Fruit fly (Drosophila melanogaster) whole organism, wandering third instar larva: ENCODE measurements around the gene klar.

Experiments
- Abd-B ChIP-seq: fragments of >200 bp; optimal IDR thresholded peaks from 2 replicates; lab custom pipeline; 2017; ENCODE audit warnings: missing biosample characterization, missing genetic modification characterization
- CG32264 ChIP-seq: fragments of 200-800 bp; sonication (Bioruptor generic); optimal IDR thresholded peaks from 2 replicates; lab custom pipeline; 2016; ENCODE audit warnings: missing biosample characterization, missing genetic modification characterization
- CG9705 ChIP-seq: fragments of 200-800 bp; sonication (Bioruptor generic); optimal IDR thresholded peaks from 2 replicates; lab custom pipeline; 2018; ENCODE audit warnings: missing biosample characterization, mild to moderate bottlenecking, missing genetic modification characterization
- CrebA ChIP-seq: fragments of 200-800 bp; sonication (Bioruptor generic); optimal IDR thresholded peaks from 2 replicates; lab custom pipeline; 2016; ENCODE audit warnings: missing biosample characterization, mild to moderate bottlenecking, missing genetic modification characterization, borderline replicate concordance
- Dfd ChIP-seq: fragments of >200 bp; optimal IDR thresholded peaks from 2 replicates; lab custom pipeline; 2017; ENCODE audit warnings: missing biosample characterization, missing genetic modification characterization
- GATAd ChIP-seq: sonication (Bioruptor generic); optimal IDR thresholded peaks from 2 replicates; lab custom pipeline; 2016; ENCODE audit warnings: missing biosample characterization, missing genetic modification characterization
- HLH106 ChIP-seq: fragments of 200-800 bp; optimal IDR thresholded peaks from 3 replicates; lab custom pipeline; 2019; ENCODE audit warnings: missing biosample characterization, mild to moderate bottlenecking, missing genetic modification characterization, moderate library complexity
- Hnf4 ChIP-seq: fragments of 200-800 bp; sonication (Bioruptor generic); optimal IDR thresholded peaks from 2 replicates; lab custom pipeline; 2016; ENCODE audit warnings: missing biosample characterization, mild to moderate bottlenecking, missing genetic modification characterization
- Hr78 ChIP-seq: fragments of >200 bp; optimal IDR thresholded peaks from 2 replicates; lab custom pipeline; 2017; ENCODE audit warnings: missing biosample characterization, missing genetic modification characterization
- Jra ChIP-seq: sonication (Bioruptor generic); optimal IDR thresholded peaks from 2 replicates; lab custom pipeline; 2016; ENCODE audit warnings: missing biosample characterization, missing genetic modification characterization
- Mio ChIP-seq: sonication (Bioruptor generic); optimal IDR thresholded peaks from 2 replicates; lab custom pipeline; 2016; ENCODE audit warnings: missing biosample characterization, missing genetic modification characterization
- Myc ChIP-seq: fragments of >200 bp; optimal IDR thresholded peaks from 2 replicates; lab custom pipeline; 2017
- OdsH ChIP-seq: fragments of 200-800 bp; sonication (Bioruptor generic); optimal IDR thresholded peaks from 2 replicates; lab custom pipeline; 2016; ENCODE audit warnings: missing biosample characterization, mild to moderate bottlenecking, missing genetic modification characterization
- Rel ChIP-seq, 2 experiments: fragments of 200-800 bp; sonication (Bioruptor generic) in 1 of 2; optimal IDR thresholded peaks; 2 replicates in 1 of 2; 3 replicates in 1 of 2; lab custom pipeline; 2016 to 2019; ENCODE audit warnings: mild to moderate bottlenecking in 2 of 2, missing biosample characterization in 2 of 2, missing genetic modification characterization in 2 of 2, moderate library complexity in 1 of 2
- Sp1 ChIP-seq: fragments of 200-800 bp; sonication (Bioruptor generic); optimal IDR thresholded peaks from 3 replicates; lab custom pipeline; 2019; ENCODE audit warnings: missing biosample characterization, mild to moderate bottlenecking, missing genetic modification characterization, moderate library complexity
- Vsx2 ChIP-seq: fragments of 200-300, 225-300 bp; sonication (Bioruptor generic); optimal IDR thresholded peaks from 2 replicates; lab custom pipeline; 2018; ENCODE audit warnings: missing biosample characterization, missing genetic modification characterization; ENCODE audit not compliant: partially characterized antibody
- br ChIP-seq: fragments of 200-800 bp; sonication (Bioruptor generic); optimal IDR thresholded peaks from 2 replicates; lab custom pipeline; 2016; ENCODE audit warnings: missing biosample characterization, missing genetic modification characterization
- brk ChIP-seq: fragments of 200-800 bp; sonication (Bioruptor generic); optimal IDR thresholded peaks from 2 replicates; lab custom pipeline; 2016; ENCODE audit warnings: missing biosample characterization, mild to moderate bottlenecking, missing genetic modification characterization
- dl ChIP-seq, 2 experiments: fragments of 175-275, 200-275 bp in 1 of 2; fragments of 200-275 bp in 1 of 2; sonication (Bioruptor generic); optimal IDR thresholded peaks; lab custom pipeline; 2018; ENCODE audit warnings: mild to moderate bottlenecking in 2 of 2, missing biosample characterization in 2 of 2, missing genetic modification characterization in 2 of 2, moderate library complexity in 2 of 2; ENCODE audit not compliant: partially characterized antibody in 2 of 2, insufficient read depth in 1 of 2
- dmrt93B ChIP-seq: fragments of 200-800 bp; sonication (Bioruptor generic); optimal IDR thresholded peaks from 2 replicates; lab custom pipeline; 2018; ENCODE audit warnings: missing biosample characterization, mild to moderate bottlenecking, missing genetic modification characterization
- dsf ChIP-seq: sonication (Bioruptor generic); optimal IDR thresholded peaks from 2 replicates; lab custom pipeline; 2016; ENCODE audit warnings: missing biosample characterization, missing genetic modification characterization, borderline replicate concordance
- ey ChIP-seq: fragments of 200-800 bp; sonication (Bioruptor generic); optimal IDR thresholded peaks from 2 replicates; lab custom pipeline; 2016; ENCODE audit warnings: missing biosample characterization, missing genetic modification characterization
- foxo ChIP-seq, 2 experiments: fragments of 200-800 bp; sonication (Bioruptor generic); optimal IDR thresholded peaks; 2 replicates in 1 of 2; 3 replicates in 1 of 2; lab custom pipeline; 2016 to 2017; ENCODE audit warnings: missing biosample characterization in 2 of 2, missing genetic modification characterization in 2 of 2
- h ChIP-seq: fragments of 200-800 bp; sonication (Bioruptor generic); optimal IDR thresholded peaks from 3 replicates; lab custom pipeline; 2016; ENCODE audit warnings: missing biosample characterization, mild to moderate bottlenecking, missing genetic modification characterization
- jim ChIP-seq: fragments of 175-275, 200-325 bp; sonication (Bioruptor generic); optimal IDR thresholded peaks from 2 replicates; lab custom pipeline; 2016; ENCODE audit warnings: missing biosample characterization, mild to moderate bottlenecking, missing genetic modification characterization
- lola ChIP-seq: fragments of >200 bp; optimal IDR thresholded peaks from 2 replicates; lab custom pipeline; 2017; ENCODE audit warnings: missing biosample characterization, missing genetic modification characterization
- pan ChIP-seq: fragments of >200 bp; optimal IDR thresholded peaks from 2 replicates; lab custom pipeline; 2017
- psq ChIP-seq: fragments of 200-800 bp; sonication (Bioruptor generic); optimal IDR thresholded peaks from 3 replicates; lab custom pipeline; 2017; ENCODE audit warnings: missing biosample characterization, mild to moderate bottlenecking, missing genetic modification characterization, moderate library complexity
- rgr ChIP-seq: fragments of 200-800 bp; sonication (Bioruptor generic); optimal IDR thresholded peaks from 3 replicates; lab custom pipeline; 2016; ENCODE audit warnings: missing biosample characterization, mild to moderate bottlenecking, missing genetic modification characterization
- sv ChIP-seq: fragments of 200-800 bp; sonication (Bioruptor generic); optimal IDR thresholded peaks from 3 replicates; lab custom pipeline; 2016; ENCODE audit warnings: missing biosample characterization, missing genetic modification characterization
- usp ChIP-seq: fragments of >200 bp; optimal IDR thresholded peaks from 2 replicates; lab custom pipeline; 2017; ENCODE audit warnings: missing biosample characterization, missing genetic modification characterization
- woc ChIP-seq: sonication (Bioruptor generic); optimal IDR thresholded peaks from 2 replicates; lab custom pipeline; 2016; ENCODE audit warnings: missing biosample characterization, mild to moderate bottlenecking, missing genetic modification characterization

klar gene

DNA sequence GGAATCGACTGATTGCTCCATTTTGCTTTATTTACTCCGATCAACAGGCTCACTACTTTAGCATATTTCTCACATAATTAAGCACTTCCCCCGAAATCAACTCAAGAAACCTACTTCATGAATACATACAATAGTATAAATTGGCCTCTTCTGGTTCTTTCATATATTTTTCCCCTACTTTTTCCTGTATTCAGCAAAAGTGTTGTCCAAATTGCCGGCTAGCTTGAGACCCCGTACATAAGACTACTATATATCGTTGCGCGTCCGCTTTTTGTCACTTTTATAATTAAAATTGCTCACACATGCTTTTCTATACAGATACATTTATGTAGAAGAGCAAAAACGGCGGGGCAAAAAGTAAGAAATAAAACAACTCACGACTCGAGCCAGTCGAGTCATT lies 51.1 kb downstream of the klar start:
- TF ChIP-seq pan (lab: Kevin White, UChicago) (no peak), h (GFP tag; lab: Kevin White, UChicago) (no peak), usp (no peak), Mio (no peak), Vsx2 (GFP tag; lab: Kevin White, UChicago) (no peak), Rel (GFP tag; optimal IDR thresholded peaks at IDR 0.05; lab: Kevin White, UChicago) (no peak), Rel (tag; optimal IDR thresholded peaks at IDR 0.05; lab: Kevin White, UChicago) (no peak), Hr78 (GFP tag; lab: Kevin White, UChicago) (no peak), woc (no peak), br (GFP tag; lab: Kevin White, UChicago) (no peak), jim (GFP tag; lab: Kevin White, UChicago) (no peak), CG32264 (no peak), rgr (GFP tag; lab: Kevin White, UChicago) (no peak), CrebA (GFP tag; lab: Kevin White, UChicago) (no peak), psq (GFP tag; lab: Kevin White, UChicago) (no peak), foxo (GFP tag; optimal IDR thresholded peaks at IDR 0.05; lab: Kevin White, UChicago) (no peak)

DNA sequence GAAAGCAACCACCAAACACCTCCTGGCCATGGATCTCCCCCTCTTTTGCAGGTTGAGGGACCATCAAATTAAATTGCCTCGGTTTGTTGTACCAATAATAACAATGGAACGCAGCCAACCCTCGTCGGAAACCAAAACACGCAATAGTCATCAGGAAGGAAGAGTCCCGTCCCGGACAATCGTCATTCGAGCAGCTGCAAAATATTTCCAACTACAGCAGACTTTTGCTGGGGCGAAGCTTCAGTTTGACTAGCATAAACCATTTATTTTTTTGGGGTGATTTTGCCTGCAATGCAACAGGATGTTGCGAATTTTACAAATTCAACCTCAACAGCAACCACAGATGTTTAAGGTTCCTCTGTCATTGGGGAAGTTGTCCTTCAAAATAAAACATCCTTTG lies 51.8 kb downstream of the klar start:
- TF ChIP-seq dl (GFP tag; optimal IDR thresholded peaks at IDR 0.05; lab: Kevin White, UChicago; ENCODE audit: insufficient read depth in 1 of 2, partially characterized antibody in 2 of 2) (no peak), Vsx2 (GFP tag; lab: Kevin White, UChicago) (no peak), GATAd (GFP tag; lab: Kevin White, UChicago) (no peak), CG32264 (no peak), Abd-B (GFP tag; lab: Kevin White, UChicago) (no peak), CrebA (GFP tag; lab: Kevin White, UChicago) (no peak), ey (no peak), Sp1 (GFP tag; lab: Kevin White, UChicago) (no peak), Dfd (GFP tag; lab: Kevin White, UChicago) (no peak), sv (GFP tag; lab: Kevin White, UChicago) (no peak), rgr (GFP tag; lab: Kevin White, UChicago) (no peak), jim (GFP tag; lab: Kevin White, UChicago) (no peak), lola (GFP tag; lab: Kevin White, UChicago) (no peak), HLH106 (tag; lab: Kevin White, UChicago) (no peak), OdsH (GFP tag; lab: Kevin White, UChicago) (no peak), dmrt93B (GFP tag; lab: Kevin White, UChicago) (no peak), CG9705 (GFP tag; lab: Kevin White, UChicago) (no peak), Myc (no peak)

DNA sequence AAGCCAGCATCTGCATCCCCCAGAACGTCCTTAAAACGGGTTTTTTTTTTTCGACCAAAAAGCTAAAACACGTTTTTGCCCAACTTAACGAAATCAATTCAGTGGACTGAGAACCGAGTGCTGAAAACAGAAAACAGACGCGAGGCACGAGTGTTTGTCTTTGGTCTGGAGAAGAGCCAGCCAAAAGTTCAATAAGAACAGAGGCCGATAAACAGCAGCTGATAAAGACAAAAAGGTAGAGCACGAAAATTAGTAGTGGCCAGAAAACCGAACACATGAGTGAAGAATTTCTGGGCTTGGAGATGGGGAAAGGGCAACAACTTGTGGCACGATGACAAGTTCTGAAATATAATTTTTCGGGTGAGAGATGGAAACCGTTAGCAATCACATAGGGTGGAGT lies 52.3 kb downstream of the klar start:
- TF ChIP-seq pan (lab: Kevin White, UChicago), result no peak
- no peak for TF ChIP-seq Myc
- TF ChIP-seq CG9705 (GFP tag; lab: Kevin White, UChicago), result no peak
- TF ChIP-seq Jra (GFP tag; lab: Kevin White, UChicago), result no peak
- no peak for TF ChIP-seq Sp1 (GFP tag; lab: Kevin White, UChicago)
- no peak for TF ChIP-seq jim (GFP tag; lab: Kevin White, UChicago)
- TF ChIP-seq Hr78 (GFP tag; lab: Kevin White, UChicago), result no peak
- TF ChIP-seq ey, result no peak
- no peak for TF ChIP-seq Rel (GFP tag; optimal IDR thresholded peaks at IDR 0.05; lab: Kevin White, UChicago)
- no peak for TF ChIP-seq Rel (tag; optimal IDR thresholded peaks at IDR 0.05; lab: Kevin White, UChicago)
- TF ChIP-seq CG32264, result no peak
- no peak for TF ChIP-seq dl (GFP tag; optimal IDR thresholded peaks at IDR 0.05; lab: Kevin White, UChicago; ENCODE audit: insufficient read depth in 1 of 2, partially characterized antibody in 2 of 2)
- TF ChIP-seq Hnf4, result no peak
- TF ChIP-seq psq (GFP tag; lab: Kevin White, UChicago), result peak; percentile 85
- no peak for TF ChIP-seq dmrt93B (GFP tag; lab: Kevin White, UChicago)
- no peak for TF ChIP-seq br (GFP tag; lab: Kevin White, UChicago)
- TF ChIP-seq CrebA (GFP tag; lab: Kevin White, UChicago), result peak; percentile 26
- no peak for TF ChIP-seq dsf (GFP tag; lab: Kevin White, UChicago)

DNA sequence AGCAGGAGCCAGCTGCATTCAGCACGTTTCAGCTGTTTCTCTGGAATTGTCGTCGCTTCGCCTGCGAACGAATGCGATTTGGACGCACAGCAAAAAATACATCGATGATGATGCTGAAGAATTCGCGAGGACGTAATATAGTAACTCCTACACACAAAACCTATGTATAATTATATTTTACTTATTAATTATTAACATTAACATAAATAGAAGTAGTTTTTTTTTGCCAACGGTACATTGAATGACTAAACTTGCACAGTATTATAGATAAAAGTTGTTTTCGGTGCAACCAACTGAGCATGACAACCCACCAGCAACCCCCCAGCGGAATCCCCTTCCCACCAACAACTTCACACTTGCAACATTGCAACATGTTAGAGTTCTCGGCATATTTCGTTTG lies 55.0 kb downstream of the klar start:
- TF ChIP-seq HLH106 (tag; lab: Kevin White, UChicago), result no peak
- no peak for TF ChIP-seq Sp1 (GFP tag; lab: Kevin White, UChicago)
- no peak for TF ChIP-seq Hr78 (GFP tag; lab: Kevin White, UChicago)
- TF ChIP-seq Jra (GFP tag; lab: Kevin White, UChicago), result no peak
- no peak for TF ChIP-seq OdsH (GFP tag; lab: Kevin White, UChicago)
- TF ChIP-seq rgr (GFP tag; lab: Kevin White, UChicago), result no peak
- no peak for TF ChIP-seq psq (GFP tag; lab: Kevin White, UChicago)
- no peak for TF ChIP-seq br (GFP tag; lab: Kevin White, UChicago)
- no peak for TF ChIP-seq foxo (GFP tag; optimal IDR thresholded peaks at IDR 0.05; lab: Kevin White, UChicago)
- TF ChIP-seq brk, result no peak
